Fruit fly (Drosophila melanogaster): Measurements from ENCODE around the gene brk.

brk gene

dm6 chrX:7323649-7324511 lies 16.1 kb downstream of the brk start, which contains the start of the genes Atg5 and Dok (continued):
- TF ChIP-seq Blimp-1 (GFP tag; optimal IDR thresholded peaks at IDR 0.05) (no peak), sqz (GFP tag; optimal IDR thresholded peaks at IDR 0.05) (peak; percentile 24), mam (GFP tag; optimal IDR thresholded peaks at IDR 0.05) (peak; percentile 16), her (GFP tag; optimal IDR thresholded peaks at IDR 0.05) (peak; percentile 70), CG1024 (GFP tag; IDR thresholded peaks at IDR 0.05) (0 out of 2 replicates have a peak, but pooled peaks have one; percentile 18), zen (tag; optimal IDR thresholded peaks at IDR 0.05) (no peak), slbo (GFP tag; IDR thresholded peaks at IDR 0.05) (peak; percentile 72), CG13424 (tag; optimal IDR thresholded peaks at IDR 0.05) (peak; percentile 44), CG14860 (GFP tag; IDR thresholded peaks at IDR 0.05; ENCODE audit: partially characterized antibody) (0 out of 3 replicates have a peak, but pooled peaks have one; percentile 53), unc-4 (GFP tag; IDR thresholded peaks at IDR 0.05; ENCODE audit: partially characterized antibody) (peak; percentile 62), ato (GFP tag; IDR thresholded peaks at IDR 0.05; ENCODE audit: partially characterized antibody) (peak; percentile 44), Xbp1 (GFP tag; optimal IDR thresholded peaks at IDR 0.05) (peak; percentile 55), CG7963 (GFP tag; IDR thresholded peaks at IDR 0.05; ENCODE audit: partially characterized antibody) (peak; percentile 42; the same call in 2 of the 3 replicates), CG8290 (GFP tag; optimal IDR thresholded peaks at IDR 0.05) (no peak), CG8290 (tag; optimal IDR thresholded peaks at IDR 0.05) (peak in 1 of 2 experiments; percentile 70), E2f2 (GFP tag; IDR thresholded peaks at IDR 0.05) (peak; percentile 32; the same call in 1 of the 2 replicates), CG11695 (GFP tag; IDR thresholded peaks at IDR 0.05) (no peak), stwl (tag; optimal IDR thresholded peaks at IDR 0.05) (peak; percentile 78), mld (GFP tag; IDR thresholded peaks at IDR 0.05; ENCODE audit: partially characterized antibody) (0 out of 3 replicates have a peak, but pooled peaks have one; percentile 26), ind (GFP tag; optimal IDR thresholded peaks at IDR 0.05) (peak; percentile 34), crc (GFP tag; optimal IDR thresholded peaks at IDR 0.05) (no peak), sob (GFP tag; IDR thresholded peaks at IDR 0.05) (peak; percentile 51; the same call in 1 of the 2 replicates), Aef1 (GFP tag; IDR thresholded peaks at IDR 0.05) (0 out of 3 replicates have a peak, but pooled peaks have one; percentile 15), NFAT (GFP tag; IDR thresholded peaks at IDR 0.05) (0 out of 2 replicates have a peak, but pooled peaks have one; percentile 26), bcd (GFP tag; optimal IDR thresholded peaks at IDR 0.05) (peak; percentile 19), Scr (GFP tag; IDR thresholded peaks at IDR 0.05; ENCODE audit: partially characterized antibody) (peak; percentile 67), CG11456 (GFP tag; IDR thresholded peaks at IDR 0.05) (peak; percentile 46; the same call in 1 of the 3 replicates), Meics (GFP tag; optimal IDR thresholded peaks at IDR 0.05) (peak; percentile 2), BEAF-32 (GFP tag; optimal IDR thresholded peaks at IDR 0.05) (peak; percentile 81), MESR4 (GFP tag; optimal IDR thresholded peaks at IDR 0.05) (peak; percentile 83), chinmo (GFP tag; IDR thresholded peaks at IDR 0.05; ENCODE audit: partially characterized antibody) (0 out of 4 replicates have a peak, but pooled peaks have one; percentile 62), ftz-f1 (GFP tag; optimal IDR thresholded peaks at IDR 0.05) (no peak), CG3847 (GFP tag; IDR thresholded peaks at IDR 0.05) (peak; percentile 82), Tbp (GFP tag; optimal IDR thresholded peaks at IDR 0.05) (no peak), gem (tag; optimal IDR thresholded peaks at IDR 0.05) (peak; percentile 63), knrl (GFP tag; IDR thresholded peaks at IDR 0.05; ENCODE audit: partially characterized antibody) (peak; percentile 69), CG7839 (tag; optimal IDR thresholded peaks at IDR 0.05) (peak; percentile 1), kah (GFP tag; optimal IDR thresholded peaks at IDR 0.05) (no peak), Gug (GFP tag; IDR thresholded peaks at IDR 0.05) (peak; percentile 45; the same call in 2 of the 4 replicates), CG14710 (tag; optimal IDR thresholded peaks at IDR 0.05) (peak; percentile 79), prd (optimal IDR thresholded peaks at IDR 0.05) (no peak), prd (GFP tag; IDR thresholded peaks at IDR 0.05) (peak; percentile 44; the same call in 1 of the 3 replicates), bbx (GFP tag; IDR thresholded peaks at IDR 0.05; ENCODE audit: partially characterized antibody) (peak; percentile 14; the same call in 1 of the 2 replicates), CG13894 (tag; optimal IDR thresholded peaks at IDR 0.05) (peak; percentile 5), CG13775 (GFP tag; optimal IDR thresholded peaks at IDR 0.05) (peak; percentile 56), CG15269 (tag; optimal IDR thresholded peaks at IDR 0.05) (peak; percentile 21), Med (GFP tag) (peak; percentile 67)
